Fruit fly (Drosophila melanogaster): Measurements from ENCODE around the gene CG14947.

DNA sequence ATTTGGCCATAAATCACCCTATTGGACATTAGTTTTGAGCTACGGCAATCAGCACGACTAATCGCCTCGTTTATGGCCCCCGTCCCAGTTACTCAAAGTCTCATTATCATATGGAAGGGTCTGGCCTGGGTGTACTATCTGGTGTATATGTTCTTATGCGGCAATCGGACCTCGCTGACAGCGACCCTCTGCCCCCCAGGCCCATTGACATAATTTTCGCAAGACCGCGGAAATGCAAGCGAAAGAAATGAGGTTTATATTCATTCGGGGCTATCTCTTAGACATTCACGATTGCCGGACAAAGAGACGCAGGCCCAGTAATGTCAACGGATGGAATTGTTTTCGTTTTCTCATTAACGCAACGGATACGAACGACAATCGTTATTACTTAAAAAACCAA, 47.1 kb upstream of the CG14947 start:
- TF ChIP-seq Ets96B (tag; optimal IDR thresholded peaks at IDR 0.05) (no peak), CG6854 (GFP tag; optimal IDR thresholded peaks at IDR 0.05) (no peak)

All from whole organism, prepupa.